Fruit fly (Drosophila melanogaster) whole organism, embryonic: ENCODE data around the gene CG5377.

Experiments
- Awh ChIP-seq: fragments of 200-800 bp; sonication (Bioruptor generic); IDR thresholded peaks from 2 replicates; pipeline ENCODE4, ENCODE4 v1.3.6; 2022; ENCODE audit warnings: missing biosample characterization, missing genetic modification characterization
- Blimp-1 ChIP-seq: fragments of 200-800 bp; sonication (Bioruptor generic); optimal IDR thresholded peaks from 3 replicates; lab custom pipeline; 2018; ENCODE audit warnings: missing biosample characterization, missing genetic modification characterization, mild to moderate bottlenecking, moderate library complexity, missing genetic modification reagents
- CG10274 ChIP-seq: fragments of 200-800 bp; sonication (Bioruptor generic); optimal IDR thresholded peaks from 3 replicates; lab custom pipeline; 2017; ENCODE audit warnings: missing biosample characterization, mild to moderate bottlenecking, missing genetic modification characterization
- CG11247 ChIP-seq: fragments of 200-800 bp; sonication (Bioruptor generic); IDR thresholded peaks from 2 replicates; pipeline ENCODE4 v1.3.6; 2022; ENCODE audit warnings: missing biosample characterization, missing genetic modification characterization
- CG11504 ChIP-seq: fragments of 200-800 bp; sonication (Bioruptor generic); optimal IDR thresholded peaks from 3 replicates; lab custom pipeline; 2019; ENCODE audit warnings: missing biosample characterization, mild to moderate bottlenecking, missing genetic modification characterization, moderate library complexity
- CG11695 ChIP-seq: fragments of 200-800 bp; sonication (Bioruptor generic); IDR thresholded peaks from 3 replicates; pipeline ENCODE4 v1.3.6; 2022; ENCODE audit warnings: missing biosample characterization, missing genetic modification characterization
- CG12942 ChIP-seq: fragments of 200-800 bp; sonication (Bioruptor generic); optimal IDR thresholded peaks from 3 replicates; lab custom pipeline; 2016; ENCODE audit warnings: missing biosample characterization, missing genetic modification characterization
- CG13123 ChIP-seq: fragments of 200-800 bp; sonication (Bioruptor generic); optimal IDR thresholded peaks from 2 replicates; lab custom pipeline; 2016; ENCODE audit warnings: missing biosample characterization, missing genetic modification characterization
- CG16813 ChIP-seq: fragments of 200-800 bp; sonication (Bioruptor generic); IDR thresholded peaks from 3 replicates; pipeline ENCODE4 v1.3.6; 2022; ENCODE audit warnings: missing biosample characterization, missing genetic modification characterization; ENCODE audit not compliant: partially characterized antibody
- CG18011 ChIP-seq: fragments of 200-800 bp; sonication (Bioruptor generic); optimal IDR thresholded peaks from 2 replicates; lab custom pipeline; 2017; ENCODE audit warnings: missing biosample characterization, missing genetic modification characterization, mild to moderate bottlenecking, moderate library complexity, missing genotype
- CG34422 ChIP-seq: fragments of 200-800 bp; sonication (Bioruptor generic); IDR thresholded peaks from 3 replicates; pipeline ENCODE4 v1.3.6; 2022; ENCODE audit warnings: missing biosample characterization, missing genetic modification characterization
- CG3726 ChIP-seq: fragments of 200-800 bp; sonication (Bioruptor generic); IDR thresholded peaks from 3 replicates; pipeline ENCODE4, ENCODE4 v1.3.6; 2022; ENCODE audit warnings: missing biosample characterization, missing genetic modification characterization
- CG4328 ChIP-seq: fragments of 200-800 bp; sonication (Bioruptor generic); optimal IDR thresholded peaks from 3 replicates; lab custom pipeline; 2017; ENCODE audit warnings: missing biosample characterization, missing genetic modification reagents, missing genetic modification characterization
- CG6791 ChIP-seq: fragments of 200-800 bp; sonication (Bioruptor generic); IDR thresholded peaks from 3 replicates; pipeline ENCODE4 v1.3.6; 2022; ENCODE audit warnings: missing biosample characterization, missing genetic modification characterization; ENCODE audit not compliant: partially characterized antibody
- CG6813 ChIP-seq: fragments of 200-800 bp; sonication (Bioruptor generic); optimal IDR thresholded peaks from 2 replicates; lab custom pipeline; 2017; ENCODE audit warnings: missing biosample characterization, missing genetic modification characterization, mild to moderate bottlenecking, moderate library complexity, missing genetic modification reagents
- CG6854 ChIP-seq: fragments of 200-800 bp; sonication (Bioruptor generic); optimal IDR thresholded peaks from 3 replicates; lab custom pipeline; 2017; ENCODE audit warnings: missing biosample characterization, mild to moderate bottlenecking, missing genetic modification characterization
- CG8924 ChIP-seq: fragments of 200-800 bp; optimal IDR thresholded peaks from 3 replicates; lab custom pipeline; 2019; ENCODE audit warnings: missing biosample characterization, mild to moderate bottlenecking, missing genetic modification characterization, moderate library complexity
- CG9215 ChIP-seq: fragments of 200-800 bp; sonication (Bioruptor generic); IDR thresholded peaks from 2 replicates; pipeline ENCODE4 v1.3.6; 2022; ENCODE audit warnings: missing biosample characterization, missing genetic modification characterization
- CG9932 ChIP-seq: fragments of 200-800 bp; sonication (Bioruptor generic); IDR thresholded peaks from 2 replicates; pipeline ENCODE4 v1.3.6; 2022; ENCODE audit warnings: missing biosample characterization, missing genetic modification characterization
- CHES-1-like ChIP-seq: fragments of 200-800 bp; sonication (Bioruptor generic); optimal IDR thresholded peaks from 2 replicates; lab custom pipeline; 2016; ENCODE audit warnings: missing biosample characterization, missing genetic modification characterization
- CkIIα-i1 ChIP-seq: fragments of 200-800 bp; sonication (Bioruptor generic); IDR thresholded peaks from 2 replicates; pipeline ENCODE4 v1.3.6; 2022; ENCODE audit warnings: missing biosample characterization, missing genetic modification characterization
- Dip3 ChIP-seq: fragments of 200-800 bp; sonication (Bioruptor generic); optimal IDR thresholded peaks from 3 replicates; lab custom pipeline; 2016; ENCODE audit warnings: missing biosample characterization, missing genetic modification characterization
- ERR ChIP-seq: fragments of 200-800 bp; sonication (Bioruptor generic); optimal IDR thresholded peaks from 2 replicates; lab custom pipeline; 2016; ENCODE audit warnings: missing biosample characterization, missing genetic modification characterization
- Eip74EF ChIP-seq, 2 experiments: fragments of 200-800 bp in 1 of 2; fragments of >200 bp in 1 of 2; sonication (Bioruptor generic) in 1 of 2; optimal IDR thresholded peaks; 2 replicates each; lab custom pipeline; 2017 to 2019; ENCODE audit warnings: missing biosample characterization in 2 of 2, missing genetic modification characterization in 2 of 2, mild to moderate bottlenecking in 1 of 2, moderate library complexity in 1 of 2
- GATAe ChIP-seq: fragments of 200-800 bp; sonication (Bioruptor generic); conservative IDR thresholded peaks from 2 replicates; pipeline ENCODE4 v1.3.6; 2022; ENCODE audit warnings: missing biosample characterization, missing genetic modification characterization
- HHEX ChIP-seq: fragments of 200-800 bp; sonication (Bioruptor generic); optimal IDR thresholded peaks from 3 replicates; lab custom pipeline; 2017; ENCODE audit warnings: missing biosample characterization, mild to moderate bottlenecking, missing genetic modification characterization, missing genetic modification reagents
- Hmx ChIP-seq: fragments of 200-800 bp; sonication (Bioruptor generic); optimal IDR thresholded peaks from 2 replicates; lab custom pipeline; 2016; ENCODE audit warnings: missing biosample characterization, missing genetic modification characterization
- Hr51 ChIP-seq, 2 experiments: fragments of 200-800 bp; sonication (Bioruptor generic); optimal IDR thresholded peaks; 2 replicates in 1 of 2; 3 replicates in 1 of 2; lab custom pipeline; 2016 to 2018; ENCODE audit warnings: missing biosample characterization in 2 of 2, missing genetic modification characterization in 2 of 2, mild to moderate bottlenecking in 1 of 2, moderate library complexity in 1 of 2
- Hr78 ChIP-seq, 2 experiments: fragments of 200-800 bp in 1 of 2; fragments of >200 bp in 1 of 2; sonication (Bioruptor generic) in 1 of 2; optimal IDR thresholded peaks; 2 replicates each; lab custom pipeline; 2017 to 2019; ENCODE audit warnings: missing biosample characterization in 2 of 2, missing genetic modification characterization in 2 of 2, mild to moderate bottlenecking in 1 of 2, moderate library complexity in 1 of 2
- Meics ChIP-seq: fragments of 200-800 bp; sonication (Bioruptor generic); optimal IDR thresholded peaks from 2 replicates; lab custom pipeline; 2017; ENCODE audit warnings: missing biosample characterization, mild to moderate bottlenecking, missing genetic modification characterization
- NK7.1 ChIP-seq: fragments of 200-800 bp; sonication (Bioruptor generic); optimal IDR thresholded peaks from 3 replicates; lab custom pipeline; 2016; ENCODE audit warnings: missing biosample characterization, missing genetic modification characterization
- Neu2 ChIP-seq: fragments of 200-800 bp; sonication (Bioruptor generic); optimal IDR thresholded peaks from 3 replicates; lab custom pipeline; 2016; ENCODE audit warnings: missing biosample characterization, missing genetic modification characterization, borderline replicate concordance
- Nf-YC ChIP-seq: fragments of 200-800 bp; optimal IDR thresholded peaks from 3 replicates; lab custom pipeline; 2019; ENCODE audit warnings: missing biosample characterization, mild to moderate bottlenecking, missing genetic modification characterization, moderate library complexity
- ac ChIP-seq: fragments of 200-800 bp; sonication (Bioruptor generic); optimal IDR thresholded peaks from 3 replicates; lab custom pipeline; 2017; ENCODE audit warnings: missing biosample characterization, mild to moderate bottlenecking, missing genetic modification characterization
- caup ChIP-seq: fragments of 200-800 bp; sonication (Bioruptor generic); optimal IDR thresholded peaks from 3 replicates; lab custom pipeline; 2017; ENCODE audit warnings: missing biosample characterization, mild to moderate bottlenecking, missing genetic modification characterization, moderate library complexity; ENCODE audit not compliant: severe bottlenecking
- chm ChIP-seq: fragments of 200-800 bp; sonication (Bioruptor generic); IDR thresholded peaks from 2 replicates; pipeline ENCODE4 v1.3.6; 2022; ENCODE audit warnings: missing biosample characterization, missing genetic modification characterization
- crol ChIP-seq: fragments of 200-800 bp; sonication (Bioruptor generic); IDR thresholded peaks from 2 replicates; pipeline ENCODE4 v1.3.6; 2022; ENCODE audit warnings: missing biosample characterization, missing genetic modification characterization
- gce ChIP-seq: fragments of 200-800 bp; sonication (Bioruptor generic); IDR thresholded peaks from 3 replicates; pipeline ENCODE4 v1.3.6; 2022; ENCODE audit warnings: missing biosample characterization, missing genetic modification characterization
- lbe ChIP-seq: fragments of 200-800 bp; sonication (Bioruptor generic); optimal IDR thresholded peaks from 2 replicates; lab custom pipeline; 2016; ENCODE audit warnings: missing biosample characterization, mild to moderate bottlenecking, missing genetic modification characterization
- lilli ChIP-seq: fragments of 200-800 bp; sonication (Bioruptor generic); optimal IDR thresholded peaks from 3 replicates; lab custom pipeline; 2016; ENCODE audit warnings: missing biosample characterization, missing genetic modification characterization
- mirr ChIP-seq: fragments of 200-800 bp; sonication (Bioruptor generic); optimal IDR thresholded peaks from 3 replicates; lab custom pipeline; 2018; ENCODE audit warnings: missing biosample characterization, mild to moderate bottlenecking, missing genetic modification characterization
- oc ChIP-seq: fragments of 200-800 bp; sonication (Bioruptor generic); optimal IDR thresholded peaks from 2 replicates; lab custom pipeline; 2018; ENCODE audit warnings: missing biosample characterization, mild to moderate bottlenecking, missing genetic modification characterization, moderate library complexity
- sens-2 ChIP-seq: fragments of 200-800 bp; sonication (Bioruptor generic); IDR thresholded peaks from 2 replicates; pipeline ENCODE4 v1.3.6; 2022; ENCODE audit warnings: missing biosample characterization, missing genetic modification characterization
- sim ChIP-seq: fragments of 200-800 bp; sonication (Bioruptor generic); IDR thresholded peaks from 2 replicates; pipeline ENCODE4 v1.3.6; 2022; ENCODE audit warnings: missing biosample characterization, missing genetic modification characterization
- slp2 ChIP-seq: fragments of 200-800 bp; sonication (Bioruptor generic); optimal IDR thresholded peaks from 2 replicates; lab custom pipeline; 2016; ENCODE audit warnings: missing biosample characterization, missing genetic modification characterization
- ssp ChIP-seq: fragments of 200-800 bp; sonication (Bioruptor generic); IDR thresholded peaks from 2 replicates; pipeline ENCODE4 v1.3.6; 2022; ENCODE audit warnings: missing biosample characterization, missing genetic modification characterization
- stc ChIP-seq: fragments of 200-800 bp; sonication (Bioruptor generic); IDR thresholded peaks from 2 replicates; pipeline ENCODE4 v1.3.6; 2022; ENCODE audit warnings: missing biosample characterization, missing genetic modification characterization
- unpg ChIP-seq: fragments of 200-800 bp; sonication (Bioruptor generic); optimal IDR thresholded peaks from 3 replicates; lab custom pipeline; 2018; ENCODE audit warnings: missing biosample characterization, mild to moderate bottlenecking, missing genetic modification characterization, moderate library complexity
- zen ChIP-seq: fragments of 200-800 bp; sonication (Bioruptor generic); optimal IDR thresholded peaks from 3 replicates; lab custom pipeline; 2018; ENCODE audit warnings: missing biosample characterization, mild to moderate bottlenecking, missing genetic modification characterization, moderate library complexity
- zfh2 ChIP-seq: fragments of 200-800 bp; sonication (Bioruptor generic); optimal IDR thresholded peaks from 2 replicates; lab custom pipeline; 2016; ENCODE audit warnings: missing biosample characterization, missing genetic modification characterization

The CG5377 gene

DNA sequence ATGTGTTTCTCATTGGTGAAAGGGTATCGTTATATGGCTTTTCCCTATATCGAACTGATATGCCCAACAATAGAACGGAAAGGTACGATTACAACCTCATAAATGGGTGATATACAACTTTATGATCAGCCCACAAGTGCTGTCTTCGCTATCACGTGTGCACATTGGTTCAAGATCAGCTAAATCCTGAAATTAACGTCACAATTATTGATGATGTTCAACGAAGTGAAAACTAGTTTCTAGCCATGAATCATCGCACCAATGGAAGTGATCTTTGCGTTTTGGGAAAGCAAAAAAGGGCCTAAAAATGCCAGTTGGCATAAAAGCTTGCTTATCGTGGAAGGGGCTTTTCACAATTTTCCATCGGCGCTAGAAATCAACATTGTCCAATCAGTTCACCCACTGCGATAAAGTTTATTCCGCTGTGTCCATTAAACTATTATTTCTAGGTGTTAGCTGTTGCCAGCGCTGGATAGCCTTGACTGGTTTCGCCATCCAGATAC lies 3.3 kb downstream of the CG5377 start, which contains the start of gene CG7054:
CG7054 (plus strand) TSS at position 375 of the 503 bp plus-strand sequence.
- TF ChIP-seq Hmx (GFP tag; lab: Kevin White, UChicago) (no peak), CG6813 (GFP tag; lab: Kevin White, UChicago) (peak; percentile 6), slp2 (no peak), CG9215 (GFP tag; lab: Robert Waterston, UW) (no peak), chm (peak; percentile 22; the same call in 1 of the 2 replicates), unpg (peak; percentile 22), Awh (GFP tag; lab: Robert Waterston, UW) (no peak), sim (no peak), crol (no peak), Hr78 (GFP tag; optimal IDR thresholded peaks at IDR 0.05; lab: Kevin White, UChicago) (no peak), CG9932 (GFP tag; lab: Robert Waterston, UW) (peak; percentile 41), Eip74EF (GFP tag; optimal IDR thresholded peaks at IDR 0.05; lab: Kevin White, UChicago) (peak in 1 of 2 experiments; percentile 43), oc (tag; lab: Kevin White, UChicago) (peak; percentile 9), lbe (GFP tag; lab: Kevin White, UChicago) (no peak), CG12942 (GFP tag; lab: Kevin White, UChicago) (no peak), zen (tag; lab: Kevin White, UChicago) (no peak), gce (no peak), sens-2 (GFP tag; lab: Robert Waterston, UW) (no peak), CG11504 (tag; lab: Kevin White, UChicago) (no peak), CG34422 (no peak), NK7.1 (GFP tag; lab: Kevin White, UChicago) (no peak), CG3726 (no peak), ERR (GFP tag; lab: Kevin White, UChicago) (no peak), CG13123 (GFP tag; lab: Kevin White, UChicago) (no peak), GATAe (GFP tag; lab: Robert Waterston, UW) (no peak), caup (peak; percentile 63), stc (GFP tag; lab: Robert Waterston, UW) (no peak), Neu2 (GFP tag; lab: Kevin White, UChicago) (no peak), CG6791 (no peak), CG10274 (GFP tag; lab: Kevin White, UChicago) (peak; percentile 84), CG18011 (GFP tag; lab: Kevin White, UChicago) (no peak), CG8924 (tag; lab: Kevin White, UChicago) (no peak), Nf-YC (peak; percentile 3), CG4328 (GFP tag; lab: Kevin White, UChicago) (peak; percentile 6), Meics (GFP tag; lab: Kevin White, UChicago) (peak; percentile 36), ssp (GFP tag; lab: Robert Waterston, UW) (no peak), CkIIα-i1 (GFP tag; lab: Robert Waterston, UW) (no peak), CG16813 (no peak), mirr (peak; percentile 76), HHEX (no peak), CG11695 (GFP tag; lab: Robert Waterston, UW) (0 out of 3 replicates have a peak, but pooled peaks have one; percentile 24), CG6854 (GFP tag; lab: Kevin White, UChicago) (peak; percentile 17), Dip3 (no peak), lilli (GFP tag; lab: Kevin White, UChicago) (peak; percentile 39), Blimp-1 (GFP tag; lab: Kevin White, UChicago) (no peak), CG11247 (GFP tag; lab: Robert Waterston, UW) (no peak), zfh2 (GFP tag; lab: Kevin White, UChicago) (no peak), ac (GFP tag; lab: Kevin White, UChicago) (no peak), CHES-1-like (GFP tag; lab: Kevin White, UChicago) (no peak), Hr51 (GFP tag; optimal IDR thresholded peaks at IDR 0.05; lab: Kevin White, UChicago) (peak in 1 of 2 experiments; percentile 44)
